Worm (Caenorhabditis elegans): Measurements from ENCODE around the gene C29H12.6.

C29H12.6 gene

ce11 chrII:6097441-6097840, 20.6 kb downstream of the C29H12.6 start, which contains the start of the genes tpp-2 and rbbp-5:
tpp-2 (minus strand) TSS chrII:6097597.
rbbp-5 (plus strand) TSS chrII:6097830.
- TF ChIP-seq aly-2 (tag; optimal IDR thresholded peaks at IDR 0.05) (no peak), nhr-25 (tag; optimal IDR thresholded peaks at IDR 0.05) (peak; percentile 0), ztf-4 (tag; optimal IDR thresholded peaks at IDR 0.05) (no peak), ceh-28 (tag; optimal IDR thresholded peaks at IDR 0.05) (no peak), nhr-23 (tag; optimal IDR thresholded peaks at IDR 0.05) (no peak), jun-1 (tag; optimal IDR thresholded peaks at IDR 0.05) (no peak), fkh-2 (tag; optimal IDR thresholded peaks at IDR 0.05) (no peak), mdl-1 (tag; optimal IDR thresholded peaks at IDR 0.05) (no peak), fos-1 (tag; optimal IDR thresholded peaks at IDR 0.05) (no peak), egl-27 (tag; optimal IDR thresholded peaks at IDR 0.05) (no peak), tbx-2 (tag; optimal IDR thresholded peaks at IDR 0.05) (no peak), pqm-1 (tag; optimal IDR thresholded peaks at IDR 0.05) (peak; percentile 20), unc-39 (tag; optimal IDR thresholded peaks at IDR 0.05) (no peak), lin-39 (tag; optimal IDR thresholded peaks at IDR 0.05) (no peak), nhr-12 (tag; optimal IDR thresholded peaks at IDR 0.05) (no peak), lin-15B (tag; optimal IDR thresholded peaks at IDR 0.05) (peak; percentile 69), elt-1 (tag; optimal IDR thresholded peaks at IDR 0.05) (no peak), ZK546.5 (tag; optimal IDR thresholded peaks at IDR 0.05) (no peak), nhr-77 (tag; optimal IDR thresholded peaks at IDR 0.05) (no peak), pha-4 (tag; optimal IDR thresholded peaks at IDR 0.05) (no peak), ceh-16 (tag; optimal IDR thresholded peaks at IDR 0.05) (no peak), ceh-82 (tag; optimal IDR thresholded peaks at IDR 0.05) (no peak), nhr-76 (tag; optimal IDR thresholded peaks at IDR 0.05) (no peak), elt-2 (tag; optimal IDR thresholded peaks at IDR 0.05) (peak; percentile 37), nfya-1 (tag; optimal IDR thresholded peaks at IDR 0.05; ENCODE audit: insufficient read depth) (no peak), R02D3.7 (tag; optimal IDR thresholded peaks at IDR 0.05) (no peak), skn-1 (tag; optimal IDR thresholded peaks at IDR 0.05) (peak; percentile 44), ceh-9 (tag; optimal IDR thresholded peaks at IDR 0.05) (no peak), nhr-67 (tag; optimal IDR thresholded peaks at IDR 0.05) (no peak), fkh-10 (GFP tag; optimal IDR thresholded peaks at IDR 0.05) (no peak), nhr-43 (tag; optimal IDR thresholded peaks at IDR 0.05; ENCODE audit: poor library complexity, severe bottlenecking) (peak; percentile 65), nhr-237 (tag; optimal IDR thresholded peaks at IDR 0.05) (no peak), ztf-11 (tag; optimal IDR thresholded peaks at IDR 0.05) (no peak), lsy-12 (tag; optimal IDR thresholded peaks at IDR 0.05) (peak; percentile 5), elt-3 (tag; optimal IDR thresholded peaks at IDR 0.05) (no peak), mml-1 (tag; optimal IDR thresholded peaks at IDR 0.05) (no peak), ama-1 (optimal IDR thresholded peaks at IDR 0.05) (no peak), snpc-4 (tag; optimal IDR thresholded peaks at IDR 0.05) (peak; percentile 61), zag-1 (tag; optimal IDR thresholded peaks at IDR 0.05) (no peak), nhr-28 (tag; optimal IDR thresholded peaks at IDR 0.05) (no peak), eor-1 (tag; optimal IDR thresholded peaks at IDR 0.05) (no peak), sea-2 (GFP tag; optimal IDR thresholded peaks at IDR 0.05) (no peak), egl-5 (tag; optimal IDR thresholded peaks at IDR 0.05) (peak; percentile 25), daf-12 (tag; optimal IDR thresholded peaks at IDR 0.05) (no peak), nhr-11 (tag; optimal IDR thresholded peaks at IDR 0.05) (no peak), unc-62 (GFP tag; optimal IDR thresholded peaks at IDR 0.05) (no peak), hmg-11 (tag; optimal IDR thresholded peaks at IDR 0.05) (no peak)

ce11 chrII:6091380-6091779, 26.7 kb downstream of the C29H12.6 start, which contains the start of the genes fbf-2 and nspg-3:
fbf-2 (minus strand) TSS chrII:6091480.
nspg-3 (plus strand) TSS chrII:6091767.
- TF ChIP-seq nhr-76 (tag; optimal IDR thresholded peaks at IDR 0.05) (no peak), elt-2 (tag; optimal IDR thresholded peaks at IDR 0.05) (peak; percentile 35)
